Fruit fly (Drosophila melanogaster) whole organism, embryonic: ENCODE data around the gene Kmn1.

Source experiments
- Bgb ChIP-seq: fragments of 200-800 bp; sonication (Bioruptor generic); IDR thresholded peaks from 2 replicates; pipeline ENCODE4 v1.3.6; 2022; ENCODE audit warnings: missing biosample characterization, missing genetic modification characterization; ENCODE audit not compliant: partially characterized antibody
- CG11723 ChIP-seq: fragments of 200-800 bp; sonication (Bioruptor generic); optimal IDR thresholded peaks from 2 replicates; lab custom pipeline; 2017; ENCODE audit warnings: missing biosample characterization, mild to moderate bottlenecking, missing genetic modification characterization
- CG12236 ChIP-seq: fragments of 200-800 bp; sonication (Bioruptor generic); optimal IDR thresholded peaks from 2 replicates; lab custom pipeline; 2016; ENCODE audit warnings: missing biosample characterization, missing genetic modification characterization
- CG12299 ChIP-seq: fragments of 200-800 bp; sonication (Bioruptor generic); optimal IDR thresholded peaks from 2 replicates; lab custom pipeline; 2018; ENCODE audit warnings: missing biosample characterization, mild to moderate bottlenecking, missing genetic modification characterization
- CG12391 ChIP-seq: fragments of 200-800 bp; sonication (Bioruptor generic); optimal IDR thresholded peaks from 3 replicates; lab custom pipeline; 2018; ENCODE audit warnings: missing biosample characterization, mild to moderate bottlenecking, missing genetic modification characterization, moderate library complexity
- CG3995 ChIP-seq: fragments of 200-800 bp; sonication (Bioruptor generic); optimal IDR thresholded peaks from 3 replicates; lab custom pipeline; 2016; ENCODE audit warnings: missing biosample characterization, missing genetic modification characterization
- CG5953 ChIP-seq: fragments of 200-800 bp; sonication (Bioruptor generic); IDR thresholded peaks from 2 replicates; pipeline ENCODE4 v1.3.6; 2022; ENCODE audit warnings: missing biosample characterization, missing genetic modification characterization
- CG7372 ChIP-seq: fragments of 200-800 bp; sonication (Bioruptor generic); IDR thresholded peaks from 2 replicates; pipeline ENCODE4 v1.3.6; 2022; ENCODE audit warnings: missing biosample characterization, missing genetic modification characterization
- CG7556 ChIP-seq: fragments of 200-800 bp; sonication (Bioruptor generic); optimal IDR thresholded peaks from 2 replicates; lab custom pipeline; 2017; ENCODE audit warnings: missing biosample characterization, mild to moderate bottlenecking, missing genetic modification characterization
- CG7839 ChIP-seq: fragments of 200-800 bp; sonication (Bioruptor generic); optimal IDR thresholded peaks from 3 replicates; lab custom pipeline; 2018; ENCODE audit warnings: missing biosample characterization, mild to moderate bottlenecking, missing genetic modification characterization, moderate library complexity
- CG8359 ChIP-seq: fragments of 200-800 bp; sonication (Bioruptor generic); optimal IDR thresholded peaks from 2 replicates; lab custom pipeline; 2017; ENCODE audit warnings: missing biosample characterization, mild to moderate bottlenecking, missing genetic modification characterization, borderline replicate concordance
- CG8388 ChIP-seq: fragments of 200-800 bp; sonication (Bioruptor generic); optimal IDR thresholded peaks from 2 replicates; lab custom pipeline; 2019; ENCODE audit warnings: missing biosample characterization, mild to moderate bottlenecking, missing genetic modification characterization, moderate library complexity
- D19A ChIP-seq: fragments of 200-800 bp; optimal IDR thresholded peaks from 3 replicates; lab custom pipeline; 2019; ENCODE audit warnings: missing biosample characterization, mild to moderate bottlenecking, missing genetic modification characterization, moderate library complexity
- Dbx ChIP-seq: fragments of 200-800 bp; sonication (Bioruptor generic); IDR thresholded peaks from 3 replicates; pipeline ENCODE4 v1.3.6; 2022; ENCODE audit warnings: missing biosample characterization, missing genetic modification characterization
- Drgx ChIP-seq: fragments of 200-800 bp; sonication (Bioruptor generic); IDR thresholded peaks from 2 replicates; pipeline ENCODE4 v1.3.6; 2022; ENCODE audit warnings: missing biosample characterization, missing genetic modification characterization
- Eip74EF ChIP-seq, 2 experiments: fragments of 200-800 bp in 1 of 2; fragments of >200 bp in 1 of 2; sonication (Bioruptor generic) in 1 of 2; optimal IDR thresholded peaks; 2 replicates each; lab custom pipeline; 2017 to 2019; ENCODE audit warnings: missing biosample characterization in 2 of 2, missing genetic modification characterization in 2 of 2, mild to moderate bottlenecking in 1 of 2, moderate library complexity in 1 of 2
- Ets65A ChIP-seq: fragments of 200-800 bp; sonication (Bioruptor generic); peaks from one replicate; lab custom pipeline; 2016; ENCODE audit warnings: missing biosample characterization, missing genetic modification characterization
- HLH3B ChIP-seq: fragments of 200-800 bp; sonication (Bioruptor generic); IDR thresholded peaks from 2 replicates; pipeline ENCODE4 v1.3.6; 2022; ENCODE audit warnings: missing biosample characterization, missing genetic modification characterization
- HmgD ChIP-seq: fragments of 200-800 bp; sonication (Bioruptor generic); optimal IDR thresholded peaks from 3 replicates; lab custom pipeline; 2016; ENCODE audit warnings: missing biosample characterization, missing genetic modification characterization
- Nf-YA ChIP-seq: fragments of 200-800 bp; sonication (Bioruptor generic); IDR thresholded peaks from 2 replicates; pipeline ENCODE4 v1.3.6; 2022; ENCODE audit warnings: missing biosample characterization, missing genetic modification characterization
- Oli ChIP-seq: fragments of 200-800 bp; sonication (Bioruptor generic); optimal IDR thresholded peaks from 2 replicates; lab custom pipeline; 2018; ENCODE audit warnings: missing biosample characterization, mild to moderate bottlenecking, missing genetic modification characterization, moderate library complexity
- Pdp1 ChIP-seq, 2 experiments: fragments of 200-800 bp; sonication (Bioruptor generic); optimal IDR thresholded peaks; 3 replicates each; lab custom pipeline; 2016; ENCODE audit warnings: missing biosample characterization in 2 of 2, missing genetic modification characterization in 2 of 2, mild to moderate bottlenecking in 1 of 2, moderate library complexity in 1 of 2
- Taf1 ChIP-seq: fragments of 200-800 bp; sonication (Bioruptor generic); IDR thresholded peaks from 2 replicates; pipeline ENCODE4 v1.3.6; 2022; ENCODE audit warnings: missing biosample characterization, missing genetic modification characterization
- Xrp1 ChIP-seq: fragments of 200-800 bp; sonication (Bioruptor generic); IDR thresholded peaks from 2 replicates; pipeline ENCODE4 v1.3.6; 2022; ENCODE audit warnings: missing biosample characterization, missing genetic modification characterization
- ase ChIP-seq: fragments of 200-800 bp; sonication (Bioruptor generic); IDR thresholded peaks from 3 replicates; pipeline ENCODE4 v1.3.6; 2022; ENCODE audit warnings: missing biosample characterization, missing genetic modification characterization
- cg ChIP-seq: fragments of 200-800 bp; sonication (Bioruptor generic); optimal IDR thresholded peaks from 3 replicates; lab custom pipeline; 2019; ENCODE audit warnings: missing biosample characterization, mild to moderate bottlenecking, missing genetic modification characterization, moderate library complexity
- ci ChIP-seq: fragments of 200-800 bp; sonication (Bioruptor generic); IDR thresholded peaks from 3 replicates; pipeline ENCODE4 v1.3.6; 2022; ENCODE audit warnings: missing biosample characterization, missing genetic modification characterization
- dan ChIP-seq: fragments of 200-800 bp; sonication (Bioruptor generic); IDR thresholded peaks from 2 replicates; pipeline ENCODE4 v1.3.6; 2022; ENCODE audit warnings: missing biosample characterization, missing genetic modification characterization
- dmrt99B ChIP-seq: fragments of 200-800 bp; sonication (Bioruptor generic); optimal IDR thresholded peaks from 2 replicates; lab custom pipeline; 2018; ENCODE audit warnings: missing biosample characterization, mild to moderate bottlenecking, missing genetic modification characterization, moderate library complexity
- emc ChIP-seq: fragments of 200-800 bp; sonication (Bioruptor generic); optimal IDR thresholded peaks from 2 replicates; lab custom pipeline; 2016; ENCODE audit warnings: missing biosample characterization, missing genetic modification characterization
- gro ChIP-seq: fragments of 200-800 bp; sonication (Bioruptor generic); optimal IDR thresholded peaks from 2 replicates; lab custom pipeline; 2016; ENCODE audit warnings: missing biosample characterization, missing genetic modification characterization
- ham ChIP-seq: fragments of 200-800 bp; sonication (Bioruptor generic); IDR thresholded peaks from 2 replicates; pipeline ENCODE4 v1.3.6; 2022; ENCODE audit warnings: missing biosample characterization, missing genetic modification characterization
- jing ChIP-seq: fragments of 200-800 bp; sonication (Bioruptor generic); optimal IDR thresholded peaks from 2 replicates; lab custom pipeline; 2018; ENCODE audit warnings: missing biosample characterization, mild to moderate bottlenecking, missing genetic modification characterization
- mld ChIP-seq: fragments of 200-800 bp; sonication (Bioruptor generic); IDR thresholded peaks from 3 replicates; pipeline ENCODE4 v1.3.6; 2022; ENCODE audit warnings: missing biosample characterization, missing genetic modification characterization; ENCODE audit not compliant: partially characterized antibody
- nmo ChIP-seq: fragments of 200-800 bp; sonication (Bioruptor generic); optimal IDR thresholded peaks from 2 replicates; lab custom pipeline; 2018; ENCODE audit warnings: missing biosample characterization, mild to moderate bottlenecking, missing genetic modification characterization, moderate library complexity
- pros ChIP-seq: fragments of 200-800 bp; sonication (Bioruptor generic); optimal IDR thresholded peaks from 3 replicates; lab custom pipeline; 2019; ENCODE audit warnings: missing biosample characterization, mild to moderate bottlenecking, missing genetic modification characterization, moderate library complexity
- run ChIP-seq: fragments of 200-800 bp; sonication (Bioruptor generic); optimal IDR thresholded peaks from 3 replicates; lab custom pipeline; 2018; ENCODE audit warnings: missing biosample characterization, mild to moderate bottlenecking, missing genetic modification characterization
- sens ChIP-seq: fragments of 200-800 bp; sonication (Bioruptor generic); peaks from one replicate; lab custom pipeline; 2016; ENCODE audit warnings: missing biosample characterization, missing genetic modification characterization
- sens-2 ChIP-seq: fragments of 200-800 bp; sonication (Bioruptor generic); IDR thresholded peaks from 2 replicates; pipeline ENCODE4 v1.3.6; 2022; ENCODE audit warnings: missing biosample characterization, missing genetic modification characterization
- zfh1 ChIP-seq: fragments of 200-800 bp; sonication (Bioruptor generic); IDR thresholded peaks from 3 replicates; pipeline ENCODE4 v1.3.6; 2022; ENCODE audit warnings: missing biosample characterization, missing genetic modification characterization

The Kmn1 gene

dm6 chrX:11544110-11544950 is 27.9 kb downstream of the Kmn1 start (continued):
- TF ChIP-seq zfh1 (GFP tag; lab: Robert Waterston, UW) (0 out of 3 replicates have a peak, but pooled peaks have one; percentile 19), Bgb (0 out of 2 replicates have a peak, but pooled peaks have one; percentile 24), cg (GFP tag; lab: Kevin White, UChicago) (peak; percentile 38), Pdp1 (GFP tag; optimal IDR thresholded peaks at IDR 0.05; lab: Kevin White, UChicago) (peak in 1 of 2 experiments; percentile 22), CG12299 (tag; lab: Kevin White, UChicago) (no peak), Eip74EF (GFP tag; optimal IDR thresholded peaks at IDR 0.05; lab: Kevin White, UChicago) (no peak), D19A (tag; lab: Kevin White, UChicago) (peak; percentile 28), CG12391 (tag; lab: Kevin White, UChicago) (peak; percentile 44), jing (GFP tag; lab: Kevin White, UChicago) (no peak), CG8359 (GFP tag; lab: Kevin White, UChicago) (peak; percentile 27), dmrt99B (tag; lab: Kevin White, UChicago) (no peak), CG7372 (GFP tag; lab: Robert Waterston, UW) (no peak), nmo (peak; percentile 45), Dbx (GFP tag; lab: Robert Waterston, UW) (no peak), ci (GFP tag; lab: Robert Waterston, UW) (no peak), sens (GFP tag; lab: Kevin White, UChicago) (peak; percentile 68), pros (no peak)

- no peak for TF ChIP-seq mld (GFP tag; lab: Robert Waterston, UW)
- TF ChIP-seq CG8359 (GFP tag; lab: Kevin White, UChicago), result peak; percentile 97
- TF ChIP-seq Ets65A (GFP tag; lab: Kevin White, UChicago), result peak; percentile 82
Observed at dm6 chrX:11543318-11543717, 28.9 kb downstream of the Kmn1 start.

- no peak for TF ChIP-seq emc (GFP tag; lab: Kevin White, UChicago)
- peak; percentile 35 for TF ChIP-seq CG8388
Observed at dm6 chrX:11542502-11542901, 29.7 kb downstream of the Kmn1 start.

DNA sequence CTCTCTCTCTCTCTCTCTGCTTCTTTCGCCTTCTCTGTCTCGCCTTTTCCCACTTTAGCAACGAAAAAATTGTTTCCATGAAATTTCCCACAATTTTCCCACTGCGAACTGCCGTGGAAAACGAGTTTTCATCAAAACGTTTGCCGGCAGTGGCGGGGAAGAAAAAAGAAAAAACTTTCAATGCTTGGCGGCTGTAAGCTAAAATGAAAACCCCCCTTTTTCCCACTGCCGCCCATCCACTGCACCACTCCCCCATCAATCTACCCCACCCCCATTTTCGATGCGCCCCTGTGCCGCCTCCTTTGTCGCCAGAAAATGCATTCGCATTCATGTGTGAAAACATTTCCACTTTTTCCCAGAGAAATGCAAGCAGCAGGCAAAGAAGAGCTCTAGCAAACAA is 41.0 kb downstream of the Kmn1 start:
- TF ChIP-seq Xrp1 (GFP tag; lab: Robert Waterston, UW) (0 out of 2 replicates have a peak, but pooled peaks have one; percentile 29), Drgx (GFP tag; lab: Robert Waterston, UW) (peak; percentile 71), CG5953 (GFP tag; lab: Robert Waterston, UW) (no peak), CG8359 (GFP tag; lab: Kevin White, UChicago) (peak; percentile 20)

- peak; percentile 59; the same call in 1 of the 3 replicates for TF ChIP-seq ase
- TF ChIP-seq CG7839, result peak; percentile 87
- peak; percentile 48; the same call in 1 of the 2 replicates for TF ChIP-seq Nf-YA (GFP tag; lab: Robert Waterston, UW)
- TF ChIP-seq pros, result peak; percentile 26
- peak; percentile 73 for TF ChIP-seq sens-2 (GFP tag; lab: Robert Waterston, UW)
- TF ChIP-seq CG12236 (GFP tag; lab: Kevin White, UChicago), result peak; percentile 36
- peak; percentile 72; the same call in 1 of the 2 replicates for TF ChIP-seq dan (GFP tag; lab: Robert Waterston, UW)
- TF ChIP-seq HLH3B (GFP tag; lab: Robert Waterston, UW), result peak; percentile 77
- no peak for TF ChIP-seq CG3995 (GFP tag; lab: Kevin White, UChicago)
- no peak for TF ChIP-seq ham
- peak; percentile 70 for TF ChIP-seq CG7556 (GFP tag; lab: Kevin White, UChicago)
- TF ChIP-seq CG11723, result peak; percentile 58
- TF ChIP-seq HmgD (GFP tag; lab: Kevin White, UChicago), result no peak
- TF ChIP-seq Taf1 (GFP tag; lab: Robert Waterston, UW), result no peak
- no peak for TF ChIP-seq gro
- peak; percentile 83 for TF ChIP-seq Oli (tag; lab: Kevin White, UChicago)
- TF ChIP-seq run (tag; lab: Kevin White, UChicago), result peak; percentile 63
Observed at dm6 chrX:11528026-11528702, 44.1 kb downstream of the Kmn1 start.
